Worm (Caenorhabditis elegans): ENCODE measurements around the gene F54B3.2.

The F54B3.2 gene

DNA sequence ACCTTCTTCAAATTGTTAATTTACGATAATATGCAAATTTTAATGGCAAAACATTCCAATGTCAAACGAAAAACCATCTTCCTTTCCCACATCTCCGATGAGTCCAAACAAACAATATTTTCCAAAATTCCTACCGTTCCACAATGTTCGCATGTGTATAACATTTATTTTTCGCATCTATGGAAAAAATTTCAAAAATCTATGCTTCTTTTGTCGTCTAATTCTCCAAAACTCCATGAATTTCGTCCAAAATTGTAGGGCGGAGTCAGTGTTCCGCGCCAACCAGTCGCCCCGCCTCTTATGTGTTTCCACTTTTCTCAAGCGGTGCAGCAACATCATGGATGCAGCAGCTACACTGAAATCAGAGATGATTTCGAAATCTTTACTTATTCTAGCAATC is 39.0 kb downstream of the F54B3.2 start, which contains the start of gene T01E8.8:
TSS of gene T01E8.8 (plus strand) at position 301 of the 400 bp plus-strand sequence.
- TF ChIP-seq dmd-9 (GFP tag; IDR thresholded peaks at IDR 0.05): no peak
- no peak for TF ChIP-seq R02D3.7 (tag; optimal IDR thresholded peaks at IDR 0.05)
- no peak for TF ChIP-seq Y75B8A.6 (GFP tag; IDR thresholded peaks at IDR 0.05)
- TF ChIP-seq aha-1 (tag): peak; percentile 50
- TF ChIP-seq Y48G9A.11 (GFP tag; IDR thresholded peaks at IDR 0.05): no peak

DNA sequence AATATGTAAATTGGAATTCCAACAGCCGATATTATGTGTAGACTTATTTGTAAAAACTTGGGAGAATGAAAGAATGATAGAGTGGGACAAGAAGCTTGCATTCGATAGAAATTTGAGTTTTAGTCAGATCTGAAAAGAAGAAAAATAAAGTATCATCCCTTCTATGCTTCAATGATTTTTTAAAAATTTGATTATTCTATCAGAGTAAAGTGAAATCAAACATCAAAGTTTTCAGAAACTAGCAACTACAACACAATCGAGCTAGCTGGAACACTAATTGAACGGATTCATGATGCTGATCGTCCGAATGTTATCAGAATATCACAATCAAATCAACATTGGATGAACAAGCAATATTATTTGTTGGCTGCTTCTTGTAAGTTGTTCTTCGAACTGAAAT is 42.9 kb downstream of the F54B3.2 start, which contains the start of gene srh-135:
TSS of gene srh-135 (minus strand) at position 101 of the 400 bp plus-strand sequence.
- peak in 1 of 2 experiments; percentile 54 for TF ChIP-seq unc-62 (GFP tag; optimal IDR thresholded peaks at IDR 0.05 in 1 of 2)
- no peak for TF ChIP-seq unc-62 (tag; optimal IDR thresholded peaks at IDR 0.05)
- TF ChIP-seq lir-3 (tag; optimal IDR thresholded peaks at IDR 0.05): no peak
- no peak for TF ChIP-seq ZK337.2 (GFP tag; IDR thresholded peaks at IDR 0.05)
- TF ChIP-seq nhr-111 (GFP tag; optimal IDR thresholded peaks at IDR 0.05): no peak

DNA sequence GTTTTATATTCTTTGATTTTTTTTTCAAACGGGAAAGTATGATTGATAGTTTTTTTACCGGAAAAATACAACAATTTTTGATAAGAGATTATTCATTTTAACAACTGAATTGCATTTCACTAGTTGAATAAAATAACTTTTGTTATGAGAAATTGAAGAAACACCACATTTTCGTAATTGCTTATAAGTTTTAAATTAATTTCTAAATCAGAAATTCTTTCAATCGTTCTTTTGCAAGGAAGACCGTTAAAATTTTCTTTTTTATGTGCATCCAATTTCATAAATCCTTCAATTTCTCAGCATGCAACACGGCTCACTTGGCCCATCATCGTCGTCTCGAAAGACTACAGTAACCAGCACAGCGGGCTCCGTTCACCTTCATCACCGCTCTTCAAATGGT is 47.4 kb downstream of the F54B3.2 start, which contains the start of gene plc-3:
TSS of gene plc-3 (plus strand) at position 301 of the 400 bp plus-strand sequence.
- no peak for TF ChIP-seq nhr-111 (GFP tag; optimal IDR thresholded peaks at IDR 0.05)
- no peak for TF ChIP-seq nhr-28 (tag; optimal IDR thresholded peaks at IDR 0.05)
- no peak for TF ChIP-seq ctbp-1 (GFP tag; IDR thresholded peaks at IDR 0.05)
- TF ChIP-seq ces-1 (GFP tag; optimal IDR thresholded peaks at IDR 0.05): no peak
- no peak for TF ChIP-seq dmd-8 (GFP tag; IDR thresholded peaks at IDR 0.05)
- no peak for TF ChIP-seq F37D6.2 (tag; optimal IDR thresholded peaks at IDR 0.05)
- no peak for TF ChIP-seq cey-2 (tag; optimal IDR thresholded peaks at IDR 0.05; ENCODE audit: borderline replicate concordance, insufficient read depth)
- TF ChIP-seq lin-13 (GFP tag; optimal IDR thresholded peaks at IDR 0.05): no peak
- TF ChIP-seq zfp-3 (GFP tag; conservative IDR thresholded peaks at IDR 0.05): no peak

DNA sequence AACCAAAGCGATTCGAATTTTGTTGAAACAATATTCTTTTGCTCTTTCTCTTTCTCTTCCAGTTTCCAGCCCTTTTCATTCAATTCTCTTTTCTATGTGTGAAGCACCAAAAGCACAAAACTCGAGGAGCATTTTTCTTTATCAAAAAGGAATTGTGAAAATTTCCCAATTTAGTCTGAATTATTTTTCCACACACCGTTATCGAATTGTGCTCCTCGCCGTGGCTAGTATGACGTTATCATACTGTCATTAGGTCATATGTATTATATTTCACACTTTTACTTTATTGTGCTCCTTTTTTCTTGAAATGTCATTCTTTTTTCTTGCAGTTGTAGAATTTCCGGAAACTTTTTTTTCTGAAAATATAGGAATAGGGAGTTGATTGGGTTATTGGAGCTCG is 48.3 kb downstream of the F54B3.2 start:
- peak; percentile 68 for TF ChIP-seq hlh-11 (tag; optimal IDR thresholded peaks at IDR 0.05)
- no peak for TF ChIP-seq egl-27 (tag; optimal IDR thresholded peaks at IDR 0.05)
- no peak for TF ChIP-seq F37D6.2 (tag; optimal IDR thresholded peaks at IDR 0.05)
- no peak for TF ChIP-seq skn-1 (tag; optimal IDR thresholded peaks at IDR 0.05)
- no peak for TF ChIP-seq hmg-1.1 (GFP tag; IDR thresholded peaks at IDR 0.05)
- no peak for TF ChIP-seq hif-1 (tag; optimal IDR thresholded peaks at IDR 0.05)
- TF ChIP-seq dmd-9 (GFP tag; IDR thresholded peaks at IDR 0.05): no peak
- no peak for TF ChIP-seq unc-62 (GFP tag; optimal IDR thresholded peaks at IDR 0.05 in 1 of 2)
- TF ChIP-seq unc-62 (tag; optimal IDR thresholded peaks at IDR 0.05): no peak
- peak; percentile 38 for TF ChIP-seq hlh-30 (tag; optimal IDR thresholded peaks at IDR 0.05; ENCODE audit: insufficient read depth)
- TF ChIP-seq nhr-77 (tag; optimal IDR thresholded peaks at IDR 0.05): peak; percentile 59
- TF ChIP-seq nhr-48 (tag; optimal IDR thresholded peaks at IDR 0.05): no peak
- TF ChIP-seq madf-5 (GFP tag; IDR thresholded peaks at IDR 0.05): no peak
- no peak for TF ChIP-seq dmd-8 (GFP tag; IDR thresholded peaks at IDR 0.05)
- no peak for TF ChIP-seq nhr-11 (tag; optimal IDR thresholded peaks at IDR 0.05)
- TF ChIP-seq nhr-28 (tag; optimal IDR thresholded peaks at IDR 0.05): peak; percentile 87
- no peak for TF ChIP-seq fos-1 (tag; optimal IDR thresholded peaks at IDR 0.05)
- TF ChIP-seq ztf-7 (tag; optimal IDR thresholded peaks at IDR 0.05): no peak
- no peak for TF ChIP-seq nhr-76 (tag; optimal IDR thresholded peaks at IDR 0.05)
- no peak for TF ChIP-seq aly-2 (tag; optimal IDR thresholded peaks at IDR 0.05)
- TF ChIP-seq dmd-6 (GFP tag; IDR thresholded peaks at IDR 0.05): peak; percentile 69
- no peak for TF ChIP-seq ZK337.2 (GFP tag; IDR thresholded peaks at IDR 0.05)
- no peak for TF ChIP-seq spr-3 (GFP tag; optimal IDR thresholded peaks at IDR 0.05)
- TF ChIP-seq aha-1 (tag): no peak
- no peak for TF ChIP-seq daf-12 (tag; optimal IDR thresholded peaks at IDR 0.05)
- no peak for TF ChIP-seq zip-2 (tag; optimal IDR thresholded peaks at IDR 0.05)
- TF ChIP-seq duxl-1 (tag; optimal IDR thresholded peaks at IDR 0.05; ENCODE audit: poor library complexity): no peak
- TF ChIP-seq lin-38 (GFP tag; IDR thresholded peaks at IDR 0.05): no peak
- no peak for TF ChIP-seq daf-8 (GFP tag; IDR thresholded peaks at IDR 0.05)
- no peak for TF ChIP-seq attf-4 (tag; optimal IDR thresholded peaks at IDR 0.05)
- no peak for TF ChIP-seq ceh-28 (tag; optimal IDR thresholded peaks at IDR 0.05)
- no peak for TF ChIP-seq daf-19 (GFP tag; conservative IDR thresholded peaks at IDR 0.05)
- no peak for TF ChIP-seq lin-29 (GFP tag; IDR thresholded peaks at IDR 0.05)
- no peak for TF ChIP-seq nhr-102 (tag; optimal IDR thresholded peaks at IDR 0.05)
- TF ChIP-seq zfp-3 (GFP tag; conservative IDR thresholded peaks at IDR 0.05): no peak
- 0 out of 2 replicates have a peak, but pooled peaks have one; percentile 12 for TF ChIP-seq nhr-41 (GFP tag; IDR thresholded peaks at IDR 0.05)

Measured in whole organism, L4 larva.